Fruit fly (Drosophila melanogaster) whole organism, embryonic: Measurements from ENCODE around the gene hll.

Experiments
- Ada2b ChIP-seq: fragments of 200-800 bp; sonication (Bioruptor generic); IDR thresholded peaks from 2 replicates; pipeline ENCODE4 v1.3.6; 2022; ENCODE audit warnings: missing biosample characterization, missing genetic modification characterization
- B-H2 ChIP-seq: fragments of 200-800 bp; sonication (Bioruptor generic); optimal IDR thresholded peaks from 2 replicates; lab custom pipeline; 2018; ENCODE audit warnings: missing biosample characterization, mild to moderate bottlenecking, missing genetic modification characterization
- CG10462 ChIP-seq: fragments of 200-800 bp; sonication (Bioruptor generic); optimal IDR thresholded peaks from 2 replicates; lab custom pipeline; 2016; ENCODE audit warnings: missing biosample characterization, missing genetic modification characterization
- CG11093 ChIP-seq: fragments of 200-800 bp; sonication (Bioruptor generic); IDR thresholded peaks from 3 replicates; pipeline ENCODE4 v1.3.6; 2022; ENCODE audit warnings: missing biosample characterization, missing genetic modification characterization
- CG11456 ChIP-seq: fragments of 200-800 bp; sonication (Bioruptor generic); IDR thresholded peaks from 3 replicates; pipeline ENCODE4 v1.3.6; 2022; ENCODE audit warnings: missing biosample characterization, missing genetic modification characterization
- CG12155 ChIP-seq: fragments of 200-800 bp; sonication (Bioruptor generic); optimal IDR thresholded peaks from 3 replicates; lab custom pipeline; 2016; ENCODE audit warnings: missing biosample characterization, missing genetic modification characterization
- CG13424 ChIP-seq: fragments of 200-800 bp; sonication (Bioruptor generic); optimal IDR thresholded peaks from 2 replicates; lab custom pipeline; 2019; ENCODE audit warnings: missing biosample characterization, mild to moderate bottlenecking, missing genetic modification characterization, moderate library complexity
- CG13624 ChIP-seq: fragments of 200-800 bp; sonication (Bioruptor generic); optimal IDR thresholded peaks from 2 replicates; lab custom pipeline; 2016; ENCODE audit warnings: missing biosample characterization, missing genetic modification characterization
- CG14441 ChIP-seq: fragments of 200-800 bp; sonication (Bioruptor generic); IDR thresholded peaks from 2 replicates; pipeline ENCODE4 v1.3.6; 2022; ENCODE audit warnings: missing biosample characterization, missing genetic modification characterization
- CG17568 ChIP-seq: fragments of 200-800 bp; sonication (Bioruptor generic); optimal IDR thresholded peaks from 2 replicates; lab custom pipeline; 2018; ENCODE audit warnings: missing biosample characterization, mild to moderate bottlenecking, missing genetic modification characterization, moderate library complexity
- CG2202 ChIP-seq: fragments of 200-800 bp; sonication (Bioruptor generic); optimal IDR thresholded peaks from 2 replicates; lab custom pipeline; 2018; ENCODE audit warnings: missing biosample characterization, mild to moderate bottlenecking, missing genetic modification characterization
- CG2678 ChIP-seq: fragments of 200-800 bp; sonication (Bioruptor generic); optimal IDR thresholded peaks from 3 replicates; lab custom pipeline; 2019; ENCODE audit warnings: missing biosample characterization, mild to moderate bottlenecking, missing genetic modification characterization, moderate library complexity
- CG4707 ChIP-seq: fragments of 200-800 bp; sonication (Bioruptor generic); optimal IDR thresholded peaks from 2 replicates; lab custom pipeline; 2018; ENCODE audit warnings: missing biosample characterization, mild to moderate bottlenecking, missing genetic modification characterization, moderate library complexity
- CG6175 ChIP-seq: fragments of 200-800 bp; sonication (Bioruptor generic); IDR thresholded peaks from 3 replicates; pipeline ENCODE4 v1.3.6; 2022; ENCODE audit warnings: missing biosample characterization, missing genetic modification characterization
- CG7556 ChIP-seq: fragments of 200-800 bp; sonication (Bioruptor generic); optimal IDR thresholded peaks from 2 replicates; lab custom pipeline; 2017; ENCODE audit warnings: missing biosample characterization, mild to moderate bottlenecking, missing genetic modification characterization
- CG7745 ChIP-seq: fragments of 200-800 bp; sonication (Bioruptor generic); optimal IDR thresholded peaks from 2 replicates; lab custom pipeline; 2018; ENCODE audit warnings: missing biosample characterization, mild to moderate bottlenecking, missing genetic modification characterization, moderate library complexity
- CG9932 ChIP-seq: fragments of 200-800 bp; sonication (Bioruptor generic); IDR thresholded peaks from 2 replicates; pipeline ENCODE4 v1.3.6; 2022; ENCODE audit warnings: missing biosample characterization, missing genetic modification characterization
- Chrac-16 ChIP-seq: fragments of 200-800 bp; sonication (Bioruptor generic); optimal IDR thresholded peaks from 3 replicates; lab custom pipeline; 2016; ENCODE audit warnings: missing biosample characterization, missing genetic modification characterization
- D ChIP-seq, 2 experiments: fragments of 200-800 bp in 1 of 2; fragments of >200 bp in 1 of 2; sonication (Bioruptor generic) in 1 of 2; optimal IDR thresholded peaks; 2 replicates in 1 of 2; 3 replicates in 1 of 2; lab custom pipeline; 2017; ENCODE audit warnings: mild to moderate bottlenecking in 1 of 2, missing biosample characterization in 1 of 2, missing genetic modification characterization in 1 of 2, missing genetic modification reagents in 1 of 2
- Fer3 ChIP-seq: fragments of 200-800 bp; sonication (Bioruptor generic); optimal IDR thresholded peaks from 2 replicates; lab custom pipeline; 2018; ENCODE audit warnings: missing biosample characterization, mild to moderate bottlenecking, missing genetic modification characterization, moderate library complexity
- H2.0 ChIP-seq: fragments of 200-800 bp; sonication (Bioruptor generic); IDR thresholded peaks from 2 replicates; pipeline ENCODE4 v1.3.6; 2022; ENCODE audit warnings: missing biosample characterization, missing genetic modification characterization
- HLH3B ChIP-seq: fragments of 200-800 bp; sonication (Bioruptor generic); IDR thresholded peaks from 2 replicates; pipeline ENCODE4 v1.3.6; 2022; ENCODE audit warnings: missing biosample characterization, missing genetic modification characterization
- HLH4C ChIP-seq: fragments of 200-800 bp; sonication (Bioruptor generic); IDR thresholded peaks from 3 replicates; pipeline ENCODE4 v1.3.6; 2022; ENCODE audit warnings: missing biosample characterization, missing genetic modification characterization; ENCODE audit not compliant: partially characterized antibody
- Hand ChIP-seq: fragments of 200-800 bp; sonication (Bioruptor generic); optimal IDR thresholded peaks from 2 replicates; lab custom pipeline; 2017; ENCODE audit warnings: mild to moderate bottlenecking, missing biosample characterization, missing genetic modification reagents, missing genetic modification characterization
- HmgZ ChIP-seq: fragments of 200-800 bp; sonication (Bioruptor generic); optimal IDR thresholded peaks from 2 replicates; lab custom pipeline; 2018; ENCODE audit warnings: missing biosample characterization, mild to moderate bottlenecking, missing genetic modification characterization
- Hr39 ChIP-seq: fragments of >200 bp; optimal IDR thresholded peaks from 2 replicates; lab custom pipeline; 2017
- Max ChIP-seq: fragments of 200-800 bp; sonication (Bioruptor generic); optimal IDR thresholded peaks from 2 replicates; lab custom pipeline; 2016; ENCODE audit warnings: missing biosample characterization, mild to moderate bottlenecking, missing genetic modification characterization
- Med ChIP-seq: fragments of 200-800 bp; sonication (Bioruptor generic); peaks from one replicate; lab custom pipeline; 2016; ENCODE audit warnings: missing biosample characterization, missing genetic modification characterization, mild to moderate bottlenecking, inconsistent platforms, moderate library complexity
- Myb ChIP-seq: fragments of 200-800 bp; sonication (Bioruptor generic); optimal IDR thresholded peaks from 2 replicates; lab custom pipeline; 2016; ENCODE audit warnings: missing biosample characterization, missing genetic modification characterization
- Nf-YA ChIP-seq: fragments of 200-800 bp; sonication (Bioruptor generic); IDR thresholded peaks from 2 replicates; pipeline ENCODE4 v1.3.6; 2022; ENCODE audit warnings: missing biosample characterization, missing genetic modification characterization
- Side ChIP-seq: fragments of 200-800 bp; sonication (Bioruptor generic); optimal IDR thresholded peaks from 2 replicates; lab custom pipeline; 2016; ENCODE audit warnings: missing biosample characterization, missing genetic modification characterization
- Xbp1 ChIP-seq: fragments of 200-800 bp; sonication (Bioruptor generic); optimal IDR thresholded peaks from 3 replicates; lab custom pipeline; 2016; ENCODE audit warnings: missing biosample characterization, mild to moderate bottlenecking, missing genetic modification characterization
- cwo ChIP-seq: fragments of 200-800 bp; sonication (Bioruptor generic); optimal IDR thresholded peaks from 3 replicates; lab custom pipeline; 2017; ENCODE audit warnings: missing biosample characterization, missing genetic modification characterization, mild to moderate bottlenecking, moderate library complexity, missing genetic modification reagents
- da ChIP-seq: fragments of 200-800 bp; sonication (Bioruptor generic); optimal IDR thresholded peaks from 2 replicates; lab custom pipeline; 2016; ENCODE audit warnings: missing biosample characterization, missing genetic modification characterization
- hkb ChIP-seq, 2 experiments: fragments of 200-800 bp in 1 of 2; fragments of >200 bp in 1 of 2; sonication (Bioruptor generic) in 1 of 2; IDR thresholded peaks in 1 of 2; optimal IDR thresholded peaks in 1 of 2; 2 replicates each; pipeline versions ENCODE4 v1.3.6 to Lab custom; 2017 to 2022; ENCODE audit warnings: missing biosample characterization in 1 of 2, missing genetic modification characterization in 1 of 2
- inv ChIP-seq: fragments of 200-800 bp; sonication (Bioruptor generic); IDR thresholded peaks from 2 replicates; pipeline ENCODE4 v1.3.6; 2022; ENCODE audit warnings: missing biosample characterization, missing genetic modification characterization; ENCODE audit not compliant: partially characterized antibody
- kni ChIP-seq: fragments of 200-800 bp; sonication (Bioruptor generic); optimal IDR thresholded peaks from 3 replicates; lab custom pipeline; 2017; ENCODE audit warnings: mild to moderate bottlenecking, missing biosample characterization, missing genetic modification reagents, missing genetic modification characterization
- nerfin-1 ChIP-seq: fragments of 200-800 bp; sonication (Bioruptor generic); optimal IDR thresholded peaks from 3 replicates; lab custom pipeline; 2019; ENCODE audit warnings: missing biosample characterization, mild to moderate bottlenecking, missing genetic modification characterization, moderate library complexity
- nmo ChIP-seq: fragments of 200-800 bp; sonication (Bioruptor generic); optimal IDR thresholded peaks from 2 replicates; lab custom pipeline; 2018; ENCODE audit warnings: missing biosample characterization, mild to moderate bottlenecking, missing genetic modification characterization, moderate library complexity
- otp ChIP-seq: fragments of 200-800 bp; sonication (Bioruptor generic); IDR thresholded peaks from 3 replicates; pipeline ENCODE4, ENCODE4 v1.3.6; 2022; ENCODE audit warnings: missing biosample characterization, missing genetic modification characterization
- peb ChIP-seq: fragments of 200-800 bp; sonication (Bioruptor generic); IDR thresholded peaks from 2 replicates; pipeline ENCODE4 v1.3.6; 2022; ENCODE audit warnings: missing biosample characterization, missing genetic modification characterization
- rib ChIP-seq: fragments of 200-800 bp; sonication (Bioruptor generic); IDR thresholded peaks from 2 replicates; pipeline ENCODE4 v1.3.6; 2022; ENCODE audit warnings: missing biosample characterization, missing genetic modification characterization
- sim ChIP-seq: fragments of 200-800 bp; sonication (Bioruptor generic); IDR thresholded peaks from 2 replicates; pipeline ENCODE4 v1.3.6; 2022; ENCODE audit warnings: missing biosample characterization, missing genetic modification characterization
- ssp ChIP-seq: fragments of 200-800 bp; sonication (Bioruptor generic); IDR thresholded peaks from 2 replicates; pipeline ENCODE4 v1.3.6; 2022; ENCODE audit warnings: missing biosample characterization, missing genetic modification characterization
- tap ChIP-seq: fragments of 200-800 bp; optimal IDR thresholded peaks from 3 replicates; lab custom pipeline; 2019; ENCODE audit warnings: missing biosample characterization, mild to moderate bottlenecking, missing genetic modification characterization, moderate library complexity
- tgo ChIP-seq: fragments of 200-800 bp; sonication (Bioruptor generic); IDR thresholded peaks from 3 replicates; pipeline ENCODE4 v1.3.6; 2022; ENCODE audit warnings: missing biosample characterization, missing genetic modification characterization
- trh ChIP-seq: fragments of 200-800 bp; sonication (Bioruptor generic); optimal IDR thresholded peaks from 2 replicates; lab custom pipeline; 2016; ENCODE audit warnings: missing biosample characterization, missing genetic modification characterization
- zfh1 ChIP-seq: fragments of 200-800 bp; sonication (Bioruptor generic); IDR thresholded peaks from 3 replicates; pipeline ENCODE4 v1.3.6; 2022; ENCODE audit warnings: missing biosample characterization, missing genetic modification characterization

Gene hll

dm6 chr2L:14020875-14021643, 5.7 kb upstream of the hll start (continued):
- TF ChIP-seq sim (GFP tag; lab: Robert Waterston, UW) = no peak
- no peak for TF ChIP-seq Myb
- peak; percentile 58; the same call in 1 of the 2 replicates for TF ChIP-seq HLH3B (GFP tag; lab: Robert Waterston, UW)
- TF ChIP-seq inv (GFP tag; lab: Robert Waterston, UW) = no peak
- TF ChIP-seq hkb (optimal IDR thresholded peaks at IDR 0.05; lab: Kevin White, UChicago) = no peak
- TF ChIP-seq hkb (GFP tag; IDR thresholded peaks at IDR 0.05; lab: Robert Waterston, UW) = peak; percentile 42; the same call in 1 of the 2 replicates
- TF ChIP-seq Hand (GFP tag; lab: Kevin White, UChicago) = no peak
- peak; percentile 10 for TF ChIP-seq nerfin-1 (tag; lab: Kevin White, UChicago)
- peak; percentile 59 for TF ChIP-seq tgo (GFP tag; lab: Robert Waterston, UW)
- peak; percentile 88 for TF ChIP-seq Med (GFP tag; lab: Kevin White, UChicago)
- TF ChIP-seq CG13624 (GFP tag; lab: Kevin White, UChicago) = peak; percentile 4
- TF ChIP-seq Xbp1 (GFP tag; lab: Kevin White, UChicago) = peak; percentile 50
- peak; percentile 91 for TF ChIP-seq nmo (GFP tag; lab: Kevin White, UChicago)
- no peak; the same call in 2 of the 3 replicates for TF ChIP-seq CG11093
- TF ChIP-seq CG7745 = no peak
- peak; percentile 91 for TF ChIP-seq CG7556 (GFP tag; lab: Kevin White, UChicago)
- no peak for TF ChIP-seq trh (GFP tag; lab: Kevin White, UChicago)
- peak; percentile 80 for TF ChIP-seq zfh1 (GFP tag; lab: Robert Waterston, UW)
- 0 out of 3 replicates have a peak, but pooled peaks have one; percentile 17 for TF ChIP-seq CG6175 (GFP tag; lab: Robert Waterston, UW)
- no peak for TF ChIP-seq B-H2 (GFP tag; lab: Kevin White, UChicago)
- TF ChIP-seq Chrac-16 (GFP tag; lab: Kevin White, UChicago) = peak; percentile 40
- TF ChIP-seq ssp (GFP tag; lab: Robert Waterston, UW) = peak; percentile 14; the same call in 1 of the 2 replicates
- peak; percentile 36; the same call in 1 of the 3 replicates for TF ChIP-seq otp (GFP tag; lab: Robert Waterston, UW)
- no peak for TF ChIP-seq Hr39
- TF ChIP-seq CG9932 (GFP tag; lab: Robert Waterston, UW) = peak; percentile 63
- peak; percentile 43 for TF ChIP-seq CG17568 (GFP tag; lab: Kevin White, UChicago)
- TF ChIP-seq tap = peak; percentile 23
- peak; percentile 36 for TF ChIP-seq Fer3 (tag; lab: Kevin White, UChicago)
- peak; percentile 26 for TF ChIP-seq Max (GFP tag; lab: Kevin White, UChicago)
- TF ChIP-seq HmgZ (tag; lab: Kevin White, UChicago) = peak; percentile 54
- 0 out of 2 replicates have a peak, but pooled peaks have one; percentile 17 for TF ChIP-seq Nf-YA
- peak; percentile 55 for TF ChIP-seq CG4707 (GFP tag; lab: Kevin White, UChicago)
- peak; percentile 74 for TF ChIP-seq CG13424 (tag; lab: Kevin White, UChicago)
- no peak for TF ChIP-seq CG10462 (GFP tag; lab: Kevin White, UChicago)
- peak; percentile 61 for TF ChIP-seq CG2202
- TF ChIP-seq CG2678 (tag; lab: Kevin White, UChicago) = peak; percentile 84
- TF ChIP-seq rib (GFP tag; lab: Robert Waterston, UW) = no peak
- peak; percentile 36; the same call in 1 of the 2 replicates for TF ChIP-seq Ada2b (GFP tag; lab: Robert Waterston, UW)
- TF ChIP-seq cwo (GFP tag; lab: Kevin White, UChicago) = peak; percentile 37
- TF ChIP-seq D (optimal IDR thresholded peaks at IDR 0.05; lab: Kevin White, UChicago) = no peak
- peak; percentile 24 for TF ChIP-seq D (GFP tag; optimal IDR thresholded peaks at IDR 0.05; lab: Kevin White, UChicago)
- no peak for TF ChIP-seq CG12155 (GFP tag; lab: Kevin White, UChicago)
- no peak for TF ChIP-seq CG11456 (GFP tag; lab: Robert Waterston, UW)
- peak; percentile 38; the same call in 1 of the 2 replicates for TF ChIP-seq H2.0 (GFP tag; lab: Robert Waterston, UW)
- TF ChIP-seq kni (GFP tag; lab: Kevin White, UChicago) = no peak
- TF ChIP-seq peb (GFP tag; lab: Robert Waterston, UW) = peak; percentile 60
- peak; percentile 58 for TF ChIP-seq CG14441
- no peak for TF ChIP-seq HLH4C (GFP tag; lab: Robert Waterston, UW)
- TF ChIP-seq Side (GFP tag; lab: Kevin White, UChicago) = peak; percentile 2
- TF ChIP-seq da (GFP tag; lab: Kevin White, UChicago) = no peak
